Fruit fly (Drosophila melanogaster): ENCODE measurements around the gene CG4598.

- TF ChIP-seq CG1620 (GFP tag; optimal IDR thresholded peaks at IDR 0.05) (no peak), Clk (GFP tag; optimal IDR thresholded peaks at IDR 0.05) (no peak), pad (GFP tag; optimal IDR thresholded peaks at IDR 0.05) (no peak)
These were observed 42.3 kb downstream of the CG4598 start for dm6 chr2L:9960758-9961157.
